Fruit fly (Drosophila melanogaster) whole organism, embryonic: ENCODE measurements around the gene MED15.

Experiments used
- Adf1 ChIP-seq: fragments of 200-800 bp; sonication (Bioruptor generic); IDR thresholded peaks from 2 replicates; pipeline ENCODE4 v1.3.6; 2022; ENCODE audit warnings: missing biosample characterization, missing genetic modification characterization
- B-H2 ChIP-seq: fragments of 200-800 bp; sonication (Bioruptor generic); optimal IDR thresholded peaks from 2 replicates; lab custom pipeline; 2018; ENCODE audit warnings: missing biosample characterization, mild to moderate bottlenecking, missing genetic modification characterization
- CG10654 ChIP-seq: fragments of 200-800 bp; sonication (Bioruptor generic); optimal IDR thresholded peaks from 2 replicates; lab custom pipeline; 2016; ENCODE audit warnings: missing biosample characterization, missing genetic modification characterization
- CG13296 ChIP-seq: fragments of 200-800 bp; sonication (Bioruptor generic); optimal IDR thresholded peaks from 3 replicates; lab custom pipeline; 2018; ENCODE audit warnings: missing biosample characterization, mild to moderate bottlenecking, missing genetic modification characterization
- CG14860 ChIP-seq: fragments of 200-800 bp; sonication (Bioruptor generic); IDR thresholded peaks from 3 replicates; pipeline ENCODE4 v1.3.6; 2022; ENCODE audit warnings: missing biosample characterization, missing genetic modification characterization; ENCODE audit not compliant: partially characterized antibody
- CG15696 ChIP-seq: fragments of 200-800 bp; sonication (Bioruptor generic); optimal IDR thresholded peaks from 2 replicates; lab custom pipeline; 2019; ENCODE audit warnings: missing biosample characterization, mild to moderate bottlenecking, missing genetic modification characterization, moderate library complexity
- CG16863 ChIP-seq: fragments of 200-800 bp; sonication (Bioruptor generic); optimal IDR thresholded peaks from 3 replicates; lab custom pipeline; 2016; ENCODE audit warnings: missing biosample characterization, missing genetic modification characterization
- CG17328 ChIP-seq: fragments of 200-800 bp; sonication (Bioruptor generic); IDR thresholded peaks from 2 replicates; pipeline ENCODE4 v1.3.6; 2022; ENCODE audit warnings: missing biosample characterization, missing genetic modification characterization
- CG3847 ChIP-seq: fragments of 200-800 bp; sonication (Bioruptor generic); IDR thresholded peaks from 2 replicates; pipeline ENCODE4 v1.3.6; 2022; ENCODE audit warnings: missing biosample characterization, missing genetic modification characterization
- CG42726 ChIP-seq: fragments of 200-800 bp; sonication (Bioruptor generic); IDR thresholded peaks from 2 replicates; pipeline ENCODE4 v1.3.6; 2022; ENCODE audit warnings: missing biosample characterization, missing genetic modification characterization; ENCODE audit not compliant: partially characterized antibody
- CG6791 ChIP-seq: fragments of 200-800 bp; sonication (Bioruptor generic); IDR thresholded peaks from 3 replicates; pipeline ENCODE4 v1.3.6; 2022; ENCODE audit warnings: missing biosample characterization, missing genetic modification characterization; ENCODE audit not compliant: partially characterized antibody
- CG6854 ChIP-seq: fragments of 200-800 bp; sonication (Bioruptor generic); optimal IDR thresholded peaks from 3 replicates; lab custom pipeline; 2017; ENCODE audit warnings: missing biosample characterization, mild to moderate bottlenecking, missing genetic modification characterization
- CG7271 ChIP-seq: fragments of 200-800 bp; sonication (Bioruptor generic); optimal IDR thresholded peaks from 2 replicates; lab custom pipeline; 2018; ENCODE audit warnings: missing biosample characterization, mild to moderate bottlenecking, missing genetic modification characterization, moderate library complexity
- CG7928 ChIP-seq: fragments of 200-800 bp; sonication (Bioruptor generic); optimal IDR thresholded peaks from 2 replicates; lab custom pipeline; 2017; ENCODE audit warnings: missing biosample characterization, mild to moderate bottlenecking, missing genetic modification characterization
- CG8388 ChIP-seq: fragments of 200-800 bp; sonication (Bioruptor generic); optimal IDR thresholded peaks from 2 replicates; lab custom pipeline; 2019; ENCODE audit warnings: missing biosample characterization, mild to moderate bottlenecking, missing genetic modification characterization, moderate library complexity
- CG9609 ChIP-seq: fragments of 200-800 bp; sonication (Bioruptor generic); optimal IDR thresholded peaks from 3 replicates; lab custom pipeline; 2016; ENCODE audit warnings: missing biosample characterization, missing genetic modification characterization
- CG9727 ChIP-seq: fragments of 200-800 bp; sonication (Bioruptor generic); optimal IDR thresholded peaks from 3 replicates; lab custom pipeline; 2017; ENCODE audit warnings: missing biosample characterization, mild to moderate bottlenecking, missing genetic modification characterization
- CHES-1-like ChIP-seq: fragments of 200-800 bp; sonication (Bioruptor generic); optimal IDR thresholded peaks from 2 replicates; lab custom pipeline; 2016; ENCODE audit warnings: missing biosample characterization, missing genetic modification characterization
- CkIIα-i1 ChIP-seq: fragments of 200-800 bp; sonication (Bioruptor generic); IDR thresholded peaks from 2 replicates; pipeline ENCODE4 v1.3.6; 2022; ENCODE audit warnings: missing biosample characterization, missing genetic modification characterization
- Gug ChIP-seq: fragments of 200-800 bp; sonication (Bioruptor generic); IDR thresholded peaks from 4 replicates; pipeline ENCODE4 v1.3.6; 2022; ENCODE audit warnings: missing biosample characterization, missing genetic modification characterization
- HLH3B ChIP-seq: fragments of 200-800 bp; sonication (Bioruptor generic); IDR thresholded peaks from 2 replicates; pipeline ENCODE4 v1.3.6; 2022; ENCODE audit warnings: missing biosample characterization, missing genetic modification characterization
- Hr3 ChIP-seq: fragments of 200-800 bp; sonication (Bioruptor generic); optimal IDR thresholded peaks from 3 replicates; lab custom pipeline; 2016; ENCODE audit warnings: missing biosample characterization, missing genetic modification characterization
- Hr39 ChIP-seq: fragments of >200 bp; optimal IDR thresholded peaks from 2 replicates; lab custom pipeline; 2017
- Kr ChIP-seq: fragments of 200-800 bp; sonication (Bioruptor generic); optimal IDR thresholded peaks from 2 replicates; lab custom pipeline; 2017; ENCODE audit warnings: missing biosample characterization, mild to moderate bottlenecking, missing genetic modification characterization
- Rfx ChIP-seq: fragments of 200-800 bp; sonication (Bioruptor generic); IDR thresholded peaks from 2 replicates; pipeline ENCODE4 v1.3.6; 2022; ENCODE audit warnings: missing biosample characterization, missing genetic modification characterization
- Tbp ChIP-seq: fragments of >200 bp; optimal IDR thresholded peaks from 2 replicates; lab custom pipeline; 2018; ENCODE audit warnings: missing biosample characterization, missing genetic modification characterization
- Usf ChIP-seq: fragments of 200-800 bp; sonication (Bioruptor generic); optimal IDR thresholded peaks from 2 replicates; lab custom pipeline; 2017; ENCODE audit warnings: missing genotype, missing biosample characterization, missing genetic modification characterization
- amos ChIP-seq: fragments of 200-800 bp; sonication (Bioruptor generic); IDR thresholded peaks from 2 replicates; pipeline ENCODE4 v1.3.6; 2022; ENCODE audit warnings: missing biosample characterization, missing genetic modification characterization; ENCODE audit not compliant: partially characterized antibody
- ara ChIP-seq: fragments of 200-800 bp; sonication (Bioruptor generic); IDR thresholded peaks from 2 replicates; pipeline ENCODE4 v1.3.6; 2022; ENCODE audit warnings: missing biosample characterization, missing genetic modification characterization
- bsh ChIP-seq, 2 experiments: fragments of 200-800 bp; sonication (Bioruptor generic); optimal IDR thresholded peaks; 2 replicates each; lab custom pipeline; 2017 to 2018; ENCODE audit warnings: mild to moderate bottlenecking in 2 of 2, missing biosample characterization in 2 of 2, missing genetic modification characterization in 2 of 2, moderate library complexity in 1 of 2
- croc ChIP-seq: fragments of 200-800 bp; sonication (Bioruptor generic); conservative IDR thresholded peaks from 3 replicates; pipeline ENCODE4 v1.3.6; 2022; ENCODE audit warnings: missing biosample characterization, missing genetic modification characterization
- cwo ChIP-seq: fragments of 200-800 bp; sonication (Bioruptor generic); optimal IDR thresholded peaks from 3 replicates; lab custom pipeline; 2017; ENCODE audit warnings: missing biosample characterization, missing genetic modification characterization, mild to moderate bottlenecking, moderate library complexity, missing genetic modification reagents
- fd64A ChIP-seq: fragments of 200-800 bp; sonication (Bioruptor generic); optimal IDR thresholded peaks from 3 replicates; lab custom pipeline; 2018; ENCODE audit warnings: missing biosample characterization, mild to moderate bottlenecking, missing genetic modification characterization
- gem ChIP-seq: fragments of 200-800 bp; sonication (Bioruptor generic); optimal IDR thresholded peaks from 2 replicates; lab custom pipeline; 2019; ENCODE audit warnings: missing biosample characterization, mild to moderate bottlenecking, missing genetic modification characterization, moderate library complexity
- jigr1 ChIP-seq: fragments of 200-800 bp; sonication (Bioruptor generic); IDR thresholded peaks from 3 replicates; pipeline ENCODE4 v1.3.6; 2022; ENCODE audit warnings: missing biosample characterization, missing genetic modification characterization
- jing ChIP-seq: fragments of 200-800 bp; sonication (Bioruptor generic); optimal IDR thresholded peaks from 2 replicates; lab custom pipeline; 2018; ENCODE audit warnings: missing biosample characterization, mild to moderate bottlenecking, missing genetic modification characterization
- kni ChIP-seq: fragments of 200-800 bp; sonication (Bioruptor generic); optimal IDR thresholded peaks from 3 replicates; lab custom pipeline; 2017; ENCODE audit warnings: mild to moderate bottlenecking, missing biosample characterization, missing genetic modification reagents, missing genetic modification characterization
- lov ChIP-seq, 2 experiments: fragments of 200-800 bp in 1 of 2; fragments of >200 bp in 1 of 2; sonication (Bioruptor generic) in 1 of 2; IDR thresholded peaks in 1 of 2; optimal IDR thresholded peaks in 1 of 2; 2 replicates in 1 of 2; 3 replicates in 1 of 2; pipeline versions ENCODE4 v1.3.6 to Lab custom; 2017 to 2022; ENCODE audit warnings: missing biosample characterization in 1 of 2, missing genetic modification characterization in 1 of 2
- nom ChIP-seq: fragments of 200-800 bp; sonication (Bioruptor generic); optimal IDR thresholded peaks from 2 replicates; lab custom pipeline; 2017; ENCODE audit warnings: missing biosample characterization, missing genetic modification characterization, mild to moderate bottlenecking, moderate library complexity, missing genetic modification reagents
- pnt ChIP-seq: fragments of 200-800 bp; sonication (Bioruptor generic); optimal IDR thresholded peaks from 3 replicates; lab custom pipeline; 2016; ENCODE audit warnings: missing biosample characterization, missing genetic modification characterization
- pum ChIP-seq: fragments of 200-800 bp; sonication (Bioruptor generic); optimal IDR thresholded peaks from 2 replicates; lab custom pipeline; 2016; ENCODE audit warnings: missing biosample characterization, missing genetic modification characterization
- run ChIP-seq: fragments of 200-800 bp; sonication (Bioruptor generic); optimal IDR thresholded peaks from 3 replicates; lab custom pipeline; 2018; ENCODE audit warnings: missing biosample characterization, mild to moderate bottlenecking, missing genetic modification characterization
- slbo ChIP-seq: fragments of 200-800 bp; sonication (Bioruptor generic); IDR thresholded peaks from 2 replicates; pipeline ENCODE4 v1.3.6; 2022; ENCODE audit warnings: missing biosample characterization, missing genetic modification characterization
- trh ChIP-seq: fragments of 200-800 bp; sonication (Bioruptor generic); optimal IDR thresholded peaks from 2 replicates; lab custom pipeline; 2016; ENCODE audit warnings: missing biosample characterization, missing genetic modification characterization
- tup ChIP-seq: fragments of 200-800 bp; sonication (Bioruptor generic); optimal IDR thresholded peaks from 2 replicates; lab custom pipeline; 2016; ENCODE audit warnings: missing biosample characterization, mild to moderate bottlenecking, missing genetic modification characterization, moderate library complexity
- tx ChIP-seq: fragments of 200-800 bp; sonication (Bioruptor generic); optimal IDR thresholded peaks from 2 replicates; lab custom pipeline; 2016; ENCODE audit warnings: missing biosample characterization, missing genetic modification characterization
- unc-4 ChIP-seq: fragments of 200-800 bp; sonication (Bioruptor generic); IDR thresholded peaks from 2 replicates; pipeline ENCODE4 v1.3.6; 2022; ENCODE audit warnings: missing biosample characterization, missing genetic modification characterization; ENCODE audit not compliant: partially characterized antibody
- unpg ChIP-seq: fragments of 200-800 bp; sonication (Bioruptor generic); optimal IDR thresholded peaks from 3 replicates; lab custom pipeline; 2018; ENCODE audit warnings: missing biosample characterization, mild to moderate bottlenecking, missing genetic modification characterization, moderate library complexity
- vnd ChIP-seq: fragments of 200-800 bp; sonication (Bioruptor generic); IDR thresholded peaks from 3 replicates; pipeline ENCODE4 v1.3.6; 2022; ENCODE audit warnings: missing biosample characterization, missing genetic modification characterization; ENCODE audit not compliant: partially characterized antibody
- z ChIP-seq: fragments of 200-800 bp; sonication (Bioruptor generic); IDR thresholded peaks from 3 replicates; pipeline ENCODE4 v1.3.6; 2022; ENCODE audit warnings: missing biosample characterization, missing genetic modification characterization

The MED15 gene

DNA sequence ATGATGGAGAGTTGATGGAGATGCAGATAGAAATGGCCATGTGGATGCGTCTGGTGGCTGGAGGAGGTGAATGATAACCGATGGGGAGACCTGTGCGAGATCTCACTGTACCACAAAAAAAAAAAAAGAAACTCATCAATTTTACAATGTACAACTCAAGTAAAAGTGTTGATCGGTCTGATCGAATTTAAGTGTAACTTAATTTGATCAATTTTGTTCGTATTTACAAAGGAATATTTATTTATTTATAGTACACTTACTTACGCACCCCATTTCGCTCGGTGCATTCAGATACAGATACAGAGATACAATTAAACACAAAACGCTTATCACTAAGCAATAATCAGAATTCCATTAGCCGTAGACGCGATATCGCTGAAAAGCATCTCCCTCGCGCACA, 49.9 kb downstream of the MED15 start (continued):
- TF ChIP-seq B-H2 (no peak), CG15696 (tag; lab: Kevin White, UChicago) (peak; percentile 47), CG16863 (GFP tag; lab: Kevin White, UChicago) (peak; percentile 51), croc (GFP tag; lab: Robert Waterston, UW) (peak; percentile 62; the same call in 2 of the 3 replicates), CG17328 (GFP tag; lab: Robert Waterston, UW) (peak; percentile 61), fd64A (GFP tag; lab: Kevin White, UChicago) (no peak), Rfx (GFP tag; lab: Robert Waterston, UW) (no peak), Hr39 (lab: Kevin White, UChicago) (no peak), CG13296 (GFP tag; lab: Kevin White, UChicago) (no peak), CG7928 (GFP tag; lab: Kevin White, UChicago) (no peak), tup (no peak), nom (no peak), Adf1 (GFP tag; lab: Robert Waterston, UW) (no peak), CG8388 (GFP tag; lab: Kevin White, UChicago) (peak; percentile 63), bsh (GFP tag; optimal IDR thresholded peaks at IDR 0.05; lab: Kevin White, UChicago) (peak in 1 of 2 experiments; percentile 79), CG6854 (GFP tag; lab: Kevin White, UChicago) (no peak), gem (tag; lab: Kevin White, UChicago) (peak; percentile 78), unpg (GFP tag; lab: Kevin White, UChicago) (peak; percentile 66), z (0 out of 3 replicates have a peak, but pooled peaks have one; percentile 38), cwo (GFP tag; lab: Kevin White, UChicago) (no peak), Hr3 (GFP tag; lab: Kevin White, UChicago) (peak; percentile 50), vnd (GFP tag; lab: Robert Waterston, UW) (no peak), pnt (GFP tag; lab: Kevin White, UChicago) (peak; percentile 10), jigr1 (no peak), CG3847 (GFP tag; lab: Robert Waterston, UW) (no peak), CG10654 (GFP tag; lab: Kevin White, UChicago) (peak; percentile 5), slbo (GFP tag; lab: Robert Waterston, UW) (peak; percentile 37; the same call in 1 of the 2 replicates), CHES-1-like (GFP tag; lab: Kevin White, UChicago) (no peak), CG14860 (GFP tag; lab: Robert Waterston, UW) (no peak), lov (optimal IDR thresholded peaks at IDR 0.05; lab: Kevin White, UChicago) (no peak), lov (GFP tag; IDR thresholded peaks at IDR 0.05; lab: Robert Waterston, UW) (no peak), trh (GFP tag; lab: Kevin White, UChicago) (no peak), tx (GFP tag; lab: Kevin White, UChicago) (no peak), CG42726 (no peak), amos (GFP tag; lab: Robert Waterston, UW) (no peak), ara (GFP tag; lab: Robert Waterston, UW) (peak; percentile 65; the same call in 1 of the 2 replicates), CG7271 (tag; lab: Kevin White, UChicago) (no peak), CkIIα-i1 (GFP tag; lab: Robert Waterston, UW) (no peak), jing (GFP tag; lab: Kevin White, UChicago) (peak; percentile 29), kni (GFP tag; lab: Kevin White, UChicago) (no peak), HLH3B (GFP tag; lab: Robert Waterston, UW) (peak; percentile 48; the same call in 1 of the 2 replicates), pum (GFP tag; lab: Kevin White, UChicago) (peak; percentile 45), CG6791 (GFP tag; lab: Robert Waterston, UW) (no peak), Kr (GFP tag; lab: Kevin White, UChicago) (no peak), CG9609 (GFP tag; lab: Kevin White, UChicago) (no peak), Usf (GFP tag; lab: Kevin White, UChicago) (peak; percentile 30), unc-4 (GFP tag; lab: Robert Waterston, UW) (no peak), Tbp (GFP tag; lab: Kevin White, UChicago) (no peak), run (no peak), CG9727 (GFP tag; lab: Kevin White, UChicago) (peak; percentile 47), Gug (GFP tag; lab: Robert Waterston, UW) (peak; percentile 37; the same call in 1 of the 4 replicates)
